Worm (Caenorhabditis elegans) whole organism, L1 larva: ENCODE measurements around the gene fbxb-102.

ENCODE experiments used
- C04F5.9 ChIP-seq: sonication (generic microtip); optimal IDR thresholded peaks from 2 replicates; lab custom pipeline; 2016; ENCODE audit warnings: missing genetic modification characterization, missing compliant biosample characterization
- C34B4.2 ChIP-seq: sonication (generic microtip); optimal IDR thresholded peaks from 2 replicates; lab custom pipeline; 2017; ENCODE audit warnings: mild to moderate bottlenecking, missing genetic modification characterization, missing compliant biosample characterization
- F16B12.6 ChIP-seq: fragments of 150-350 bp; optimal IDR thresholded peaks from 2 replicates; lab custom pipeline; 2014; ENCODE audit warnings: missing biosample characterization, missing genetic modification characterization
- aha-1 ChIP-seq: fragments of 150-350 bp; optimal IDR thresholded peaks from 2 replicates; lab custom pipeline; 2014; ENCODE audit warnings: missing biosample characterization, missing genetic modification characterization
- aly-2 ChIP-seq: fragments of 150-350 bp; optimal IDR thresholded peaks from 2 replicates; lab custom pipeline; 2014; ENCODE audit warnings: missing biosample characterization, missing genetic modification characterization
- blmp-1 ChIP-seq: fragments of 150-350 bp; optimal IDR thresholded peaks from 2 replicates; lab custom pipeline; 2014; ENCODE audit warnings: missing biosample characterization, missing genetic modification characterization
- ceh-82 ChIP-seq, 3 experiments: fragments of 150-350 bp in 1 of 3; sonication (generic microtip) in 2 of 3; optimal IDR thresholded peaks; 2 replicates each; lab custom pipeline; 2014 to 2017; ENCODE audit warnings: missing biosample characterization in 3 of 3, missing genetic modification characterization in 3 of 3
- ceh-88 ChIP-seq: fragments of 200-800 bp; sonication (Bioruptor generic); IDR thresholded peaks from 2 replicates; pipeline ENCODE4 v1.3.6; 2022; ENCODE audit warnings: missing genetic modification characterization, missing compliant biosample characterization
- ces-1 ChIP-seq: fragments of 150-350 bp; optimal IDR thresholded peaks from 2 replicates; lab custom pipeline; 2014; ENCODE audit warnings: missing biosample characterization, missing genetic modification reagents, missing genetic modification characterization
- dpl-1 ChIP-seq, 3 experiments: fragments of 150-350 bp in 2 of 3; sonication (generic microtip) in 1 of 3; optimal IDR thresholded peaks; 2 replicates each; lab custom pipeline; 2014 to 2017; ENCODE audit warnings: missing biosample characterization in 3 of 3, missing genetic modification characterization in 3 of 3, missing genetic modification reagents in 3 of 3
- dsc-1 ChIP-seq: sonication (generic microtip); optimal IDR thresholded peaks from 2 replicates; lab custom pipeline; 2016; ENCODE audit warnings: mild to moderate bottlenecking, missing genetic modification characterization, missing compliant biosample characterization
- efl-1 ChIP-seq, 4 experiments: fragments of 150-350 bp; optimal IDR thresholded peaks in 3 of 4; peaks in 1 of 4; 1 replicate in 1 of 4; 2 replicates in 3 of 4; lab custom pipeline; 2014; ENCODE audit warnings: missing biosample characterization in 2 of 4, missing genetic modification characterization in 2 of 4, missing genetic modification reagents in 2 of 4
- efl-3 ChIP-seq: fragments of 200-800 bp; sonication (Bioruptor generic); optimal IDR thresholded peaks from 2 replicates; lab custom pipeline; 2018; ENCODE audit warnings: mild to moderate bottlenecking, missing genetic modification characterization, missing compliant biosample characterization
- elt-3 ChIP-seq, 6 experiments: fragments of 150-350 bp in 1 of 6; sonication (generic microtip); optimal IDR thresholded peaks; 2 replicates each; lab custom pipeline; 2017 to 2018; ENCODE audit warnings: missing biosample characterization in 6 of 6, missing genetic modification characterization in 6 of 6, inconsistent platforms in 1 of 6
- ets-5 ChIP-seq: fragments of 200-800 bp; sonication (Bioruptor generic); IDR thresholded peaks from 2 replicates; pipeline ENCODE4 v1.3.6; 2022; ENCODE audit warnings: missing genetic modification characterization, missing compliant biosample characterization
- fkh-8 ChIP-seq: sonication (generic microtip); optimal IDR thresholded peaks from 2 replicates; lab custom pipeline; 2016; ENCODE audit warnings: mild to moderate bottlenecking, missing genetic modification characterization, missing compliant biosample characterization
- grh-1 ChIP-seq: fragments of 200-800 bp; sonication (Bioruptor generic); IDR thresholded peaks from 2 replicates; pipeline ENCODE4 v1.3.6; 2022; ENCODE audit warnings: missing genetic modification reagents, missing genetic modification characterization, missing compliant biosample characterization
- isw-1 ChIP-seq: fragments of 200-800 bp; sonication (Bioruptor generic); IDR thresholded peaks from 2 replicates; pipeline ENCODE4 v1.3.6; 2022; ENCODE audit warnings: missing genetic modification characterization, missing compliant biosample characterization
- jun-1 ChIP-seq: fragments of 150-350 bp; optimal IDR thresholded peaks from 2 replicates; lab custom pipeline; 2014; ENCODE audit warnings: missing biosample characterization, missing genetic modification reagents, missing genetic modification characterization
- lir-3 ChIP-seq: sonication (generic microtip); optimal IDR thresholded peaks from 2 replicates; lab custom pipeline; 2016; ENCODE audit warnings: mild to moderate bottlenecking, missing genetic modification characterization, moderate library complexity, missing compliant biosample characterization; ENCODE audit not compliant: poor library complexity
- nhr-20 ChIP-seq: sonication (generic microtip); optimal IDR thresholded peaks from 2 replicates; lab custom pipeline; 2016; ENCODE audit warnings: mild to moderate bottlenecking, missing genetic modification characterization, missing compliant biosample characterization
- nhr-237 ChIP-seq: fragments of 150-350 bp; optimal IDR thresholded peaks from 2 replicates; lab custom pipeline; 2014; ENCODE audit warnings: missing biosample characterization, missing genetic modification characterization
- nhr-47 ChIP-seq: sonication (generic microtip); optimal IDR thresholded peaks from 2 replicates; lab custom pipeline; 2016; ENCODE audit warnings: mild to moderate bottlenecking, missing genetic modification characterization, moderate library complexity, missing compliant biosample characterization
- nhr-76 ChIP-seq: sonication (generic microtip); optimal IDR thresholded peaks from 2 replicates; lab custom pipeline; 2017; ENCODE audit warnings: missing biosample characterization, missing genetic modification characterization
- nhr-84 ChIP-seq: sonication (generic microtip); optimal IDR thresholded peaks from 2 replicates; lab custom pipeline; 2017; ENCODE audit warnings: missing biosample characterization, missing genetic modification characterization
- rnt-1 ChIP-seq: sonication (generic microtip); optimal IDR thresholded peaks from 2 replicates; lab custom pipeline; 2016; ENCODE audit warnings: mild to moderate bottlenecking, missing genetic modification characterization, moderate library complexity, missing compliant biosample characterization
- sptf-1 ChIP-seq: fragments of 150-350 bp; optimal IDR thresholded peaks from 2 replicates; lab custom pipeline; 2014; ENCODE audit warnings: missing biosample characterization, missing genetic modification characterization
- sup-37 ChIP-seq: fragments of 200-800 bp; sonication (Bioruptor generic); optimal IDR thresholded peaks from 2 replicates; lab custom pipeline; 2018; ENCODE audit warnings: mild to moderate bottlenecking, missing genetic modification characterization, missing compliant biosample characterization
- tbx-2 ChIP-seq: sonication (generic microtip); optimal IDR thresholded peaks from 2 replicates; lab custom pipeline; 2016; ENCODE audit warnings: missing genetic modification characterization, missing compliant biosample characterization
- unc-130 ChIP-seq: fragments of 150-350 bp; optimal IDR thresholded peaks from 2 replicates; lab custom pipeline; 2017; ENCODE audit warnings: missing biosample characterization, missing genetic modification characterization, inconsistent platforms
- unc-30 ChIP-seq: sonication (generic microtip); optimal IDR thresholded peaks from 2 replicates; lab custom pipeline; 2017; ENCODE audit warnings: missing biosample characterization, missing genetic modification characterization
- unc-62 ChIP-seq: fragments of 150-350 bp; optimal IDR thresholded peaks from 2 replicates; lab custom pipeline; 2014; ENCODE audit warnings: missing biosample characterization, missing genetic modification reagents, missing genetic modification characterization
- unc-98 ChIP-seq: fragments of 200-800 bp; sonication (Bioruptor generic); IDR thresholded peaks from 2 replicates; pipeline ENCODE4 v1.3.6; 2022; ENCODE audit warnings: missing genetic modification characterization, missing compliant biosample characterization
- vab-15 ChIP-seq: sonication (generic microtip); optimal IDR thresholded peaks from 2 replicates; lab custom pipeline; 2017; ENCODE audit warnings: missing genotype, mild to moderate bottlenecking, missing genetic modification characterization, missing compliant biosample characterization
- zag-1 ChIP-seq: fragments of 150-350 bp; optimal IDR thresholded peaks from 2 replicates; lab custom pipeline; 2014; ENCODE audit warnings: missing biosample characterization, missing genetic modification characterization
- ztf-11 ChIP-seq, 2 experiments: sonication (generic microtip); optimal IDR thresholded peaks; 2 replicates each; lab custom pipeline; 2016 to 2017; ENCODE audit warnings: missing genetic modification characterization in 2 of 2, missing biosample characterization in 1 of 2, missing compliant biosample characterization in 1 of 2

Gene fbxb-102

DNA sequence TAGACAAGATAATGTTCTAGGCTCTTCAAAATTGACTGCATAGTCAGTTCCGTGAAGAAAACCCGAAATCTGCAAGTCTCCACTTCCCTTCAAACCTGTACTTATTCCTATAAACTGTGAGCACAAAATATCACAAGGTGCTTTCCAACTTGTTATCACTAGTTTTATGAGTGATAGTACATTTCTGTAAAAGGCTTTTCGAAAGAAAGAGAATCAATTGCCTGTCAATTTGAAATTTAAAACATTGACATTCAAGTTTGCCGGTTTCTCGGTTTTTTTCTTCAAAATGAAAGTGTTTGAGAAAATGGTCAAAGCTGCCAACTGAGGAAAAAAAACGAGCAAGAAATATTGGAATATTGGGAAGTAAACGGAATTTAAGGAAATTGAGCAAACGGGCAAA, 35.3 kb downstream of the fbxb-102 start:
- TF ChIP-seq blmp-1 (tag; lab: Kevin White, UChicago) (no peak), dsc-1 (no peak), grh-1 (GFP tag; lab: Robert Waterston, UW) (no peak), unc-30 (tag; lab: Kevin White, UChicago) (no peak), aly-2 (tag; lab: Kevin White, UChicago) (no peak), sup-37 (no peak), elt-3 (tag; optimal IDR thresholded peaks at IDR 0.05; lab: Kevin White, UChicago) (no peak), dpl-1 (GFP tag; optimal IDR thresholded peaks at IDR 0.05; lab: Kevin White, UChicago) (no peak), C04F5.9 (tag; lab: Kevin White, UChicago) (no peak), nhr-20 (no peak), jun-1 (tag; lab: Kevin White, UChicago) (no peak)

ce11 chrII:12518809-12519344, 36.2 kb downstream of the fbxb-102 start, which contains the start of gene srh-70:
Gene srh-70, minus strand, starts transcription at chrII:12518859.
- TF ChIP-seq dsc-1 (no peak), nhr-76 (tag; lab: Kevin White, UChicago) (no peak), aha-1 (tag; lab: Kevin White, UChicago) (no peak), ceh-82 (tag; optimal IDR thresholded peaks at IDR 0.05; lab: Kevin White, UChicago) (no peak), ztf-11 (tag; optimal IDR thresholded peaks at IDR 0.05; lab: Kevin White, UChicago) (no peak), lir-3 (no peak), tbx-2 (tag; lab: Kevin White, UChicago) (no peak), ets-5 (GFP tag; lab: Robert Waterston, UW) (no peak), nhr-20 (no peak), rnt-1 (no peak), ceh-88 (GFP tag; lab: Robert Waterston, UW) (no peak), jun-1 (tag; lab: Kevin White, UChicago) (no peak), dpl-1 (GFP tag; optimal IDR thresholded peaks at IDR 0.05; lab: Kevin White, UChicago) (no peak), unc-98 (GFP tag; lab: Robert Waterston, UW) (no peak), nhr-47 (tag; lab: Kevin White, UChicago) (no peak), elt-3 (tag; optimal IDR thresholded peaks at IDR 0.05; lab: Kevin White, UChicago) (no peak), vab-15 (tag; lab: Kevin White, UChicago) (no peak), unc-130 (tag; lab: Kevin White, UChicago) (no peak)

ce11 chrII:12519616-12520015, 36.9 kb downstream of the fbxb-102 start, which contains the start of gene ceh-99:
Gene ceh-99, plus strand, starts transcription at chrII:12519981.
- no peak for TF ChIP-seq isw-1
- no peak for TF ChIP-seq dsc-1
- TF ChIP-seq C34B4.2 = no peak
- no peak for TF ChIP-seq unc-62
- TF ChIP-seq zag-1 (tag; lab: Kevin White, UChicago) = no peak
- no peak for TF ChIP-seq nhr-84 (tag; lab: Kevin White, UChicago)
- TF ChIP-seq efl-1 (optimal IDR thresholded peaks at IDR 0.05; lab: Kevin White, UChicago) = no peak
- TF ChIP-seq efl-1 (GFP tag; optimal IDR thresholded peaks at IDR 0.05 in 1 of 2; lab: Kevin White, UChicago) = no peak
- TF ChIP-seq nhr-47 (tag; lab: Kevin White, UChicago) = no peak
- no peak for TF ChIP-seq F16B12.6 (tag; lab: Kevin White, UChicago)
- no peak for TF ChIP-seq sup-37
- no peak for TF ChIP-seq efl-3
- TF ChIP-seq fkh-8 = no peak
- TF ChIP-seq ces-1 = no peak
- no peak for TF ChIP-seq sptf-1 (tag; lab: Kevin White, UChicago)

DNA sequence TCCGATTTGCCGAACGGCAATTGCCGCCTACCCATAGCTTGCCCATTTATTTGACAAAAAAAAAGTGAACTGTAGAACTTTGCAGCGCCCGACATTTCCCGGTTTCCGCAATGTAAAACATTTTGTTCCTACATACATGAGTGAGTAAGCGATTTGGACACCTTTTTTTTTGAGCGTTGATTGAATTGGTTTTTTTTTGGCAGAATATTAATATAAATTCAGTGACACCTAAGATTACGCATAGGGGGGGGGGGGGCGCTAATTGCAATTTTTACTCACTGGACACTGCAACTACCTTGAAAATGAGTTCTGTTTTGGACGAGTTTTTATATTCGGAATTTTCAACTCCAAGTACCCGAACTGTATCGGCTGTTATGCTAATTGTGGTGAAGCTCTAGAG, 42.8 kb downstream of the fbxb-102 start, which contains the start of gene srx-118:
TSS of gene srx-118 (plus strand) at position 301 of the 400 bp plus-strand sequence.
- TF ChIP-seq nhr-237 (tag; lab: Kevin White, UChicago) = no peak
